Worm (Caenorhabditis elegans) whole organism, L1 larva: ENCODE measurements around the gene ZC412.10.

Source experiments
- C16A3.4 ChIP-seq: fragments of 150-350 bp; optimal IDR thresholded peaks from 2 replicates; lab custom pipeline; 2014; ENCODE audit warnings: missing biosample characterization, missing genetic modification characterization
- Y116A8C.19 ChIP-seq: sonication (generic microtip); optimal IDR thresholded peaks from 2 replicates; lab custom pipeline; 2016; ENCODE audit warnings: missing compliant biosample characterization, missing genetic modification characterization, borderline replicate concordance
- alr-1 ChIP-seq: fragments of 200-800 bp; sonication (Bioruptor generic); optimal IDR thresholded peaks from 2 replicates; lab custom pipeline; 2018; ENCODE audit warnings: borderline replicate concordance, mild to moderate bottlenecking, missing genetic modification characterization, missing compliant biosample characterization
- aly-2 ChIP-seq: fragments of 150-350 bp; optimal IDR thresholded peaks from 2 replicates; lab custom pipeline; 2014; ENCODE audit warnings: missing biosample characterization, missing genetic modification characterization
- ama-1 ChIP-seq: fragments of 150-350 bp; optimal IDR thresholded peaks from 2 replicates; lab custom pipeline; 2014
- blmp-1 ChIP-seq: fragments of 150-350 bp; optimal IDR thresholded peaks from 2 replicates; lab custom pipeline; 2014; ENCODE audit warnings: missing biosample characterization, missing genetic modification characterization
- ceh-63 ChIP-seq: fragments of 200-800 bp; sonication (Bioruptor generic); optimal IDR thresholded peaks from 2 replicates; lab custom pipeline; 2018; ENCODE audit warnings: mild to moderate bottlenecking, missing genetic modification characterization, missing compliant biosample characterization
- ceh-8 ChIP-seq: fragments of 200-800 bp; sonication (Bioruptor generic); optimal IDR thresholded peaks from 2 replicates; lab custom pipeline; 2018; ENCODE audit warnings: mild to moderate bottlenecking, missing genetic modification characterization, moderate library complexity, missing compliant biosample characterization
- ceh-82 ChIP-seq, 3 experiments: fragments of 150-350 bp in 1 of 3; sonication (generic microtip) in 2 of 3; optimal IDR thresholded peaks; 2 replicates each; lab custom pipeline; 2014 to 2017; ENCODE audit warnings: missing biosample characterization in 3 of 3, missing genetic modification characterization in 3 of 3
- ceh-88 ChIP-seq: fragments of 200-800 bp; sonication (Bioruptor generic); IDR thresholded peaks from 2 replicates; pipeline ENCODE4 v1.3.6; 2022; ENCODE audit warnings: missing genetic modification characterization, missing compliant biosample characterization
- ceh-90 ChIP-seq: sonication (generic microtip); optimal IDR thresholded peaks from 2 replicates; lab custom pipeline; 2016; ENCODE audit warnings: missing genetic modification characterization, missing compliant biosample characterization
- ces-1 ChIP-seq: fragments of 150-350 bp; optimal IDR thresholded peaks from 2 replicates; lab custom pipeline; 2014; ENCODE audit warnings: missing biosample characterization, missing genetic modification reagents, missing genetic modification characterization
- dpl-1 ChIP-seq, 3 experiments: fragments of 150-350 bp in 2 of 3; sonication (generic microtip) in 1 of 3; optimal IDR thresholded peaks; 2 replicates each; lab custom pipeline; 2014 to 2017; ENCODE audit warnings: missing biosample characterization in 3 of 3, missing genetic modification characterization in 3 of 3, missing genetic modification reagents in 3 of 3
- dsc-1 ChIP-seq: sonication (generic microtip); optimal IDR thresholded peaks from 2 replicates; lab custom pipeline; 2016; ENCODE audit warnings: mild to moderate bottlenecking, missing genetic modification characterization, missing compliant biosample characterization
- efl-3 ChIP-seq: fragments of 200-800 bp; sonication (Bioruptor generic); optimal IDR thresholded peaks from 2 replicates; lab custom pipeline; 2018; ENCODE audit warnings: mild to moderate bottlenecking, missing genetic modification characterization, missing compliant biosample characterization
- egl-13 ChIP-seq: sonication (generic microtip); optimal IDR thresholded peaks from 2 replicates; lab custom pipeline; 2016; ENCODE audit warnings: missing genotype, missing genetic modification reagents, missing genetic modification characterization, missing compliant biosample characterization
- egl-27 ChIP-seq, 2 experiments: fragments of 150-350 bp in 1 of 2; sonication (generic microtip); optimal IDR thresholded peaks; 3 replicates each; lab custom pipeline; 2017 to 2018; ENCODE audit warnings: missing biosample characterization in 2 of 2, missing genetic modification characterization in 2 of 2, missing genetic modification reagents in 2 of 2
- elt-3 ChIP-seq, 6 experiments: fragments of 150-350 bp in 1 of 6; sonication (generic microtip); optimal IDR thresholded peaks; 2 replicates each; lab custom pipeline; 2017 to 2018; ENCODE audit warnings: missing biosample characterization in 6 of 6, missing genetic modification characterization in 6 of 6, inconsistent platforms in 1 of 6
- fkh-4 ChIP-seq: sonication (generic microtip); optimal IDR thresholded peaks from 2 replicates; lab custom pipeline; 2016; ENCODE audit warnings: missing compliant biosample characterization, missing genetic modification characterization, borderline replicate concordance
- fkh-8 ChIP-seq: sonication (generic microtip); optimal IDR thresholded peaks from 2 replicates; lab custom pipeline; 2016; ENCODE audit warnings: mild to moderate bottlenecking, missing genetic modification characterization, missing compliant biosample characterization
- fos-1 ChIP-seq: fragments of 150-350 bp; optimal IDR thresholded peaks from 2 replicates; lab custom pipeline; 2014; ENCODE audit warnings: missing biosample characterization, missing genetic modification characterization
- grh-1 ChIP-seq: fragments of 200-800 bp; sonication (Bioruptor generic); IDR thresholded peaks from 2 replicates; pipeline ENCODE4 v1.3.6; 2022; ENCODE audit warnings: missing genetic modification reagents, missing genetic modification characterization, missing compliant biosample characterization
- hlh-4 ChIP-seq: sonication (generic microtip); optimal IDR thresholded peaks from 2 replicates; lab custom pipeline; 2016; ENCODE audit warnings: mild to moderate bottlenecking, missing genetic modification characterization, missing compliant biosample characterization
- hpl-2 ChIP-seq: fragments of 150-350 bp; optimal IDR thresholded peaks from 2 replicates; lab custom pipeline; 2014; ENCODE audit warnings: missing biosample characterization, missing genetic modification reagents, missing genetic modification characterization
- lin-13 ChIP-seq: fragments of 150-350 bp; optimal IDR thresholded peaks from 2 replicates; lab custom pipeline; 2014; ENCODE audit warnings: missing biosample characterization, missing genetic modification reagents, missing genetic modification characterization
- lin-14 ChIP-seq: fragments of 200-800 bp; sonication (Bioruptor generic); optimal IDR thresholded peaks from 2 replicates; lab custom pipeline; 2018; ENCODE audit warnings: mild to moderate bottlenecking, missing genetic modification characterization, moderate library complexity, missing compliant biosample characterization
- lin-39 ChIP-seq: fragments of 150-350 bp; optimal IDR thresholded peaks from 2 replicates; lab custom pipeline; 2014; ENCODE audit warnings: missing biosample characterization, missing genetic modification reagents, missing genetic modification characterization
- mab-9 ChIP-seq: fragments of 200-800 bp; sonication (Bioruptor generic); IDR thresholded peaks from 2 replicates; pipeline ENCODE4 v1.3.6; 2022; ENCODE audit warnings: missing genetic modification reagents, missing genetic modification characterization, missing compliant biosample characterization
- mef-2 ChIP-seq: fragments of 150-350 bp; optimal IDR thresholded peaks from 2 replicates; lab custom pipeline; 2014; ENCODE audit warnings: missing biosample characterization, missing genetic modification characterization
- mep-1 ChIP-seq: fragments of 150-350 bp; optimal IDR thresholded peaks from 2 replicates; lab custom pipeline; 2014; ENCODE audit warnings: missing biosample characterization, missing genetic modification characterization
- nhr-237 ChIP-seq: fragments of 150-350 bp; optimal IDR thresholded peaks from 2 replicates; lab custom pipeline; 2014; ENCODE audit warnings: missing biosample characterization, missing genetic modification characterization
- nhr-47 ChIP-seq: sonication (generic microtip); optimal IDR thresholded peaks from 2 replicates; lab custom pipeline; 2016; ENCODE audit warnings: mild to moderate bottlenecking, missing genetic modification characterization, moderate library complexity, missing compliant biosample characterization
- nhr-71 ChIP-seq: sonication (generic microtip); optimal IDR thresholded peaks from 2 replicates; lab custom pipeline; 2016; ENCODE audit warnings: mild to moderate bottlenecking, missing genetic modification characterization, moderate library complexity, missing compliant biosample characterization
- nhr-76 ChIP-seq: sonication (generic microtip); optimal IDR thresholded peaks from 2 replicates; lab custom pipeline; 2017; ENCODE audit warnings: missing biosample characterization, missing genetic modification characterization
- nhr-77 ChIP-seq: fragments of 150-350 bp; optimal IDR thresholded peaks from 2 replicates; lab custom pipeline; 2014; ENCODE audit warnings: missing biosample characterization, missing genetic modification characterization
- nhr-84 ChIP-seq: sonication (generic microtip); optimal IDR thresholded peaks from 2 replicates; lab custom pipeline; 2017; ENCODE audit warnings: missing biosample characterization, missing genetic modification characterization
- nhr-85 ChIP-seq: sonication (generic microtip); peaks from one replicate; lab custom pipeline; 2016; ENCODE audit warnings: missing genetic modification characterization, inconsistent platforms, missing compliant biosample characterization
- pag-3 ChIP-seq: sonication (generic microtip); optimal IDR thresholded peaks from 2 replicates; lab custom pipeline; 2017; ENCODE audit warnings: missing genetic modification characterization, mild to moderate bottlenecking, missing compliant biosample characterization, antibody characterized with exemption, borderline replicate concordance; ENCODE audit not compliant: insufficient read depth
- pax-3 ChIP-seq: fragments of 200-800 bp; sonication (Bioruptor generic); optimal IDR thresholded peaks from 2 replicates; lab custom pipeline; 2018; ENCODE audit warnings: mild to moderate bottlenecking, missing genetic modification characterization, moderate library complexity, missing compliant biosample characterization
- pqm-1 ChIP-seq: sonication (generic microtip); optimal IDR thresholded peaks from 3 replicates; lab custom pipeline; 2017; ENCODE audit warnings: missing biosample characterization, missing genetic modification characterization
- snu-23 ChIP-seq: sonication (generic microtip); optimal IDR thresholded peaks from 2 replicates; lab custom pipeline; 2016; ENCODE audit warnings: missing genetic modification characterization, missing compliant biosample characterization
- sptf-1 ChIP-seq: fragments of 150-350 bp; optimal IDR thresholded peaks from 2 replicates; lab custom pipeline; 2014; ENCODE audit warnings: missing biosample characterization, missing genetic modification characterization
- tbx-2 ChIP-seq: sonication (generic microtip); optimal IDR thresholded peaks from 2 replicates; lab custom pipeline; 2016; ENCODE audit warnings: missing genetic modification characterization, missing compliant biosample characterization
- tlp-1 ChIP-seq: fragments of 150-350 bp; optimal IDR thresholded peaks from 2 replicates; lab custom pipeline; 2014; ENCODE audit warnings: missing biosample characterization, missing genetic modification characterization
- unc-30 ChIP-seq: sonication (generic microtip); optimal IDR thresholded peaks from 2 replicates; lab custom pipeline; 2017; ENCODE audit warnings: missing biosample characterization, missing genetic modification characterization
- unc-62 ChIP-seq: fragments of 150-350 bp; optimal IDR thresholded peaks from 2 replicates; lab custom pipeline; 2014; ENCODE audit warnings: missing biosample characterization, missing genetic modification reagents, missing genetic modification characterization
- zip-4 ChIP-seq: fragments of 200-800 bp; sonication (Bioruptor generic); optimal IDR thresholded peaks from 2 replicates; lab custom pipeline; 2018; ENCODE audit warnings: mild to moderate bottlenecking, missing genetic modification characterization, moderate library complexity, missing compliant biosample characterization
- ztf-11 ChIP-seq, 2 experiments: sonication (generic microtip); optimal IDR thresholded peaks; 2 replicates each; lab custom pipeline; 2016 to 2017; ENCODE audit warnings: missing genetic modification characterization in 2 of 2, missing biosample characterization in 1 of 2, missing compliant biosample characterization in 1 of 2

ZC412.10 gene

ce11 chrV:14832121-14832788 is 44.4 kb downstream of the ZC412.10 start (continued):
- TF ChIP-seq elt-3 (tag; optimal IDR thresholded peaks at IDR 0.05; lab: Kevin White, UChicago): no peak
- TF ChIP-seq dpl-1 (GFP tag; optimal IDR thresholded peaks at IDR 0.05; lab: Kevin White, UChicago): peak in 1 of 3 experiments; percentile 5
- TF ChIP-seq sptf-1 (tag; lab: Kevin White, UChicago): no peak
- TF ChIP-seq pag-3 (tag; lab: Kevin White, UChicago): no peak
- TF ChIP-seq nhr-237: no peak
- TF ChIP-seq grh-1 (GFP tag; lab: Robert Waterston, UW): no peak
- TF ChIP-seq fkh-8 (tag; lab: Kevin White, UChicago): no peak
- TF ChIP-seq unc-30 (tag; lab: Kevin White, UChicago): no peak
- no peak for TF ChIP-seq nhr-77 (tag; lab: Kevin White, UChicago)
- TF ChIP-seq efl-3 (GFP tag; lab: Kevin White, UChicago): no peak
- no peak for TF ChIP-seq egl-27 (tag; optimal IDR thresholded peaks at IDR 0.05; lab: Kevin White, UChicago)
- no peak for TF ChIP-seq ceh-90 (tag; lab: Kevin White, UChicago)
- TF ChIP-seq, all 84 proteins: peak for 6

DNA sequence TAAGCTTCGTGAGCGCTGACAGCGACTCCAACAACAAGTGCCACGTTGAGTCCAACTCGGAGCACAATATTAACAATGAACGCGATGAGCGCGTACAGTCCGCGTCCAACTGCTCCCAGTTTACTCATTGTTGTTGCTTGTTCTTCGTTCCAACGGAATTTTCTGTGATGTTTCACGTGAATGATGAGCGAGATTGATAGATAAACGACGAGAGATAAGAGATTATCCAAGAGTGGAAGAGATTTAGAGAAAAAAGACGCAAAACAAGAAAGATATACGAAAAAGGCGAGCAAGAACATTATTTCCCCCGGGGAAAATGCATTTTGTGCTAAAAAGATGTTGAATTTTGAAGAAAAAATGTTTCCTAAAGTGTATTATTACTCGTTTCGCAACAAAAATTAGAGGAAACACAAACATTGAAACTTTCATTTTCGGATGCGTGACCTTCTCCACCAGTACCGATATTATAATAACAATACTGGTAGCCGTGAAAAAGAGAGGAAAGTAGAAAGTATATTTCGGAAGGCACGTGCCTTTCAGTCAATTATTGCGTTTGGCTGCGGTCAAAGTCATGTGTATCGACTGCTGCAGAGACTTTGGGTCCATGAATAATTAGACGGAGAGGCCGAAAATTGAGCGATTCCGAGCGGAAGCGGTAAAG is 45.0 kb downstream of the ZC412.10 start:
- TF ChIP-seq egl-13 (tag; lab: Kevin White, UChicago) (no peak), aly-2 (tag; lab: Kevin White, UChicago) (no peak), fos-1 (tag; lab: Kevin White, UChicago) (no peak), blmp-1 (peak; percentile 75), pqm-1 (no peak), ama-1 (peak; percentile 35), fkh-8 (tag; lab: Kevin White, UChicago) (no peak), lin-39 (tag; lab: Kevin White, UChicago) (no peak), hpl-2 (GFP tag; lab: Kevin White, UChicago) (no peak), unc-62 (GFP tag; lab: Kevin White, UChicago) (no peak), egl-27 (tag; optimal IDR thresholded peaks at IDR 0.05; lab: Kevin White, UChicago) (no peak), C16A3.4 (tag; lab: Kevin White, UChicago) (no peak), tlp-1 (tag; lab: Kevin White, UChicago) (no peak), nhr-84 (tag; lab: Kevin White, UChicago) (no peak), alr-1 (tag; lab: Kevin White, UChicago) (no peak), tbx-2 (no peak), nhr-76 (tag; lab: Kevin White, UChicago) (no peak), fkh-4 (tag; lab: Kevin White, UChicago) (no peak), dsc-1 (tag; lab: Kevin White, UChicago) (no peak), Y116A8C.19 (tag; lab: Kevin White, UChicago) (no peak), nhr-85 (tag; lab: Kevin White, UChicago) (peak; percentile 85), mab-9 (GFP tag; lab: Robert Waterston, UW) (no peak), ces-1 (GFP tag; lab: Kevin White, UChicago) (no peak), ztf-11 (tag; optimal IDR thresholded peaks at IDR 0.05; lab: Kevin White, UChicago) (no peak), ceh-90 (tag; lab: Kevin White, UChicago) (no peak), nhr-47 (tag; lab: Kevin White, UChicago) (peak; percentile 16), snu-23 (peak; percentile 2), ceh-82 (tag; optimal IDR thresholded peaks at IDR 0.05; lab: Kevin White, UChicago) (no peak), nhr-77 (tag; lab: Kevin White, UChicago) (no peak), lin-13 (GFP tag; lab: Kevin White, UChicago) (no peak), zip-4 (GFP tag; lab: Kevin White, UChicago) (no peak), ceh-8 (no peak), lin-14 (GFP tag; lab: Kevin White, UChicago) (peak; percentile 62), mep-1 (tag; lab: Kevin White, UChicago) (no peak), pax-3 (tag; lab: Kevin White, UChicago) (no peak), mef-2 (tag; lab: Kevin White, UChicago) (no peak), nhr-71 (tag; lab: Kevin White, UChicago) (peak; percentile 44), ceh-63 (no peak), nhr-237 (no peak), ceh-88 (GFP tag; lab: Robert Waterston, UW) (no peak), hlh-4 (tag; lab: Kevin White, UChicago) (no peak)
